Worm (Caenorhabditis elegans): ENCODE measurements around the gene dot-1.4.

Gene dot-1.4

DNA sequence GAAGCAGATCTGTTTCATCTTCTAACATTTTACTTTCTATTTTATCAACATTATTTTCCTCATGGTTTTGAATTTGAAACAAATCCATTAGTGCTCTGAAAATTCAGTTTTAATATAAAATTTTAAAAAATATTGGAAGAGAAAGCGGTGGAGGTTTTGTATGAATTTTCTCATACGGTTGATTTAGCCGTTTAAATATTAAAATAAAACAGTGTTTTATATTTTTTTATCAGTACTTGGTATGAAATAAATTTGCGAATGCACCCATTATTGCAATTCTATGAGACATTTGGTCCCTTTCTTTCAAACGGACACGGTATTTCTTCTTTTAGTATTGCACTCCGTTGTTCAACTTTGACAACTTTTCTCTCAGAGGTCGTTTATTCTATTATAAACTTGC, at the start of gene dot-1.4:
TSS of gene dot-1.4 (minus strand) at position 101 of the 400 bp plus-strand sequence.
- TF ChIP-seq dpl-1 (GFP tag; optimal IDR thresholded peaks at IDR 0.05), result no peak
- TF ChIP-seq daf-8 (GFP tag; IDR thresholded peaks at IDR 0.05), result no peak
- TF ChIP-seq nhr-111 (GFP tag; optimal IDR thresholded peaks at IDR 0.05), result no peak
- no peak for TF ChIP-seq spr-1 (tag; optimal IDR thresholded peaks at IDR 0.05)
- TF ChIP-seq nhr-6 (tag; optimal IDR thresholded peaks at IDR 0.05), result no peak
- no peak for TF ChIP-seq pha-4 (GFP tag; IDR thresholded peaks at IDR 0.05)
- no peak for TF ChIP-seq pha-4 (tag; optimal IDR thresholded peaks at IDR 0.05)
- TF ChIP-seq lin-29 (GFP tag; IDR thresholded peaks at IDR 0.05), result no peak
- no peak for TF ChIP-seq ceh-32 (tag; optimal IDR thresholded peaks at IDR 0.05; ENCODE audit: poor library complexity)
- no peak for TF ChIP-seq dve-1 (tag; optimal IDR thresholded peaks at IDR 0.05; ENCODE audit: insufficient read depth)
- no peak for TF ChIP-seq pqm-1 (tag; optimal IDR thresholded peaks at IDR 0.05)
- TF ChIP-seq ceh-20 (GFP tag; IDR thresholded peaks at IDR 0.05), result no peak

DNA sequence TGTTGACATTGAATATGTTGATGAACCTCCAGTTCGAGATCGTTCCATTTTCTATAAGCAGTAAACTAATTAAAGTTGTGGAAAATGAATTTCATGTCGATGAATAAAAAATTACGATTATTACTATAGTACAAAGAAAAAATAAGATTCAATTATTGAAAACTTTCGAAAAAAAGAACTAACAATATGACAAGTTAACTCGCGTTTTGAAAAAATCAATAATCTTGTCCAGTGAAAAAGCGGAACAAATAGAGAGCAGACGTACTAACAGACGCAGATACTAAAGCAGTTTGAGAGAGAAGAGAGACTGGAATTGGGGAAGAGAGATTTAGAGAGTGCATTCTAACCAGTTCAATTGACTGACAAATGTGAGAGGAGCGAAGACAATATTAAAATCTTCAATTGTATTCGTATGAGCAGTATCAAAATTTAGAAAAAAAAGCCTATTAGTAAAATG, 43.2 kb upstream of the dot-1.4 start, which contains the start of gene set-6:
TSS of gene set-6 (minus strand) at position 51 of the 457 bp plus-strand sequence.
- TF ChIP-seq ceh-28 (tag; optimal IDR thresholded peaks at IDR 0.05) (peak; percentile 57), egl-43 (GFP tag; IDR thresholded peaks at IDR 0.05) (no peak), hlh-30 (tag; optimal IDR thresholded peaks at IDR 0.05; ENCODE audit: insufficient read depth) (peak; percentile 2), unc-62 (GFP tag; optimal IDR thresholded peaks at IDR 0.05 in 1 of 2) (peak in 1 of 2 experiments; percentile 87), unc-62 (tag; optimal IDR thresholded peaks at IDR 0.05) (no peak), unc-39 (tag; optimal IDR thresholded peaks at IDR 0.05) (no peak), lin-13 (GFP tag; optimal IDR thresholded peaks at IDR 0.05) (no peak), spr-1 (tag; optimal IDR thresholded peaks at IDR 0.05) (no peak), daf-19 (GFP tag; conservative IDR thresholded peaks at IDR 0.05) (no peak), nhr-237 (tag; optimal IDR thresholded peaks at IDR 0.05) (no peak), dve-1 (tag; optimal IDR thresholded peaks at IDR 0.05; ENCODE audit: insufficient read depth) (peak; percentile 52), cey-2 (tag; optimal IDR thresholded peaks at IDR 0.05; ENCODE audit: borderline replicate concordance, insufficient read depth) (no peak), ZK546.5 (tag; optimal IDR thresholded peaks at IDR 0.05) (no peak), lin-38 (GFP tag; IDR thresholded peaks at IDR 0.05) (no peak), jun-1 (tag; optimal IDR thresholded peaks at IDR 0.05) (no peak), ztf-7 (tag; optimal IDR thresholded peaks at IDR 0.05) (peak; percentile 41)

DNA sequence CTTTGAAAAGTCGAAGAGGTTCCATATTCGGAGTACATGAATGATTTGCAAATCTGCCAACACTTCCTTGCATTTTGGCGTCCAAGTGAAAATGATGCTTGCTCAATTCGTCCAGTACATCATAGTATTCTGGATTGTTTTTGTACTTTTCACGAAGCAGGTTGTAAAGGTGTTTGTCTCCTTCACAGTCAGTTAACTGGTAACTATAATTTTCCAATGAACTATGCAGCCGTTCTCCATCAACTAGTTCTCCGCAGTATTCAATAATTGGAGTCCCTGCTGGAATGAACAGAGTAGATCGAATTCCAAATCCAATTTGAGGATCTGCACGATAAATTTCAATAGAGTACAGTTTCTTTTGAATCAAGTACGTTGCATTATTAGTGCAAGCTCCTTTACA, 39.9 kb upstream of the dot-1.4 start:
- TF ChIP-seq snpc-4 (tag; optimal IDR thresholded peaks at IDR 0.05), result no peak
- peak in 1 of 2 experiments; percentile 95 for TF ChIP-seq unc-62 (GFP tag; optimal IDR thresholded peaks at IDR 0.05 in 1 of 2)
- TF ChIP-seq unc-62 (tag; optimal IDR thresholded peaks at IDR 0.05), result no peak

DNA sequence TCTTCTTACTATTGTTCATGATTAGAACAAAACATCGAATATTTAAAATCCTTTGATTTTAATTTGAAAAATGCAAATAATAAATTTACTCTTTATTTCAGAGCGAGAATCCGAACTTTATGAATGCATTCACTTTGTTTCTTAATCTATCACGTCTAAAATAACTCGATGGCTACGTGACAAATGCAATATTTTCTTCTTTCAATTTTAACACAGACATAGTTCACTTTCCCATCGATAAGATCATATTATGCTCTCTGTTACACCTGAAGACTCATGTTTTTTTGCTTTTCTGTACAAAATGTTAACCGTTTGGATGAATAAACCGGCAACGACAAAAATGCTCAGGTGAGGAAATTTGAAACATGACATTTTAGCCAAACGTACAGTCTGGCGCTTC, 38.1 kb upstream of the dot-1.4 start:
- TF ChIP-seq dmd-6 (GFP tag; IDR thresholded peaks at IDR 0.05) (peak; percentile 21; the same call in 1 of the 2 replicates), tra-1 (GFP tag; IDR thresholded peaks at IDR 0.05) (0 out of 2 replicates have a peak, but pooled peaks have one; percentile 29), duxl-1 (tag; optimal IDR thresholded peaks at IDR 0.05; ENCODE audit: poor library complexity) (no peak), hif-1 (tag; optimal IDR thresholded peaks at IDR 0.05) (peak in 1 of 2 experiments; percentile 99), nhr-28 (tag; optimal IDR thresholded peaks at IDR 0.05) (peak; percentile 33), dve-1 (tag; optimal IDR thresholded peaks at IDR 0.05; ENCODE audit: insufficient read depth) (peak; percentile 15), hlh-11 (tag; optimal IDR thresholded peaks at IDR 0.05) (peak; percentile 7), mes-2 (tag; optimal IDR thresholded peaks at IDR 0.05; ENCODE audit: poor library complexity, severe bottlenecking) (no peak), daf-16 (GFP tag; optimal IDR thresholded peaks at IDR 0.05) (no peak), daf-16 (tag; optimal IDR thresholded peaks at IDR 0.05) (peak; percentile 14), ceh-62 (tag; optimal IDR thresholded peaks at IDR 0.05) (no peak), mdt-29 (GFP tag; IDR thresholded peaks at IDR 0.05) (peak; percentile 41; the same call in 1 of the 2 replicates), zfp-3 (GFP tag; conservative IDR thresholded peaks at IDR 0.05) (0 out of 2 replicates have a peak, but pooled peaks have one; percentile 27), aha-1 (tag) (peak; percentile 99)
